Worm (Caenorhabditis elegans) whole organism, L1 larva: ENCODE data around the gene fbxa-126.

Source experiments
- alr-1 ChIP-seq: fragments of 200-800 bp; sonication (Bioruptor generic); optimal IDR thresholded peaks from 2 replicates; lab custom pipeline; 2018; ENCODE audit warnings: borderline replicate concordance, mild to moderate bottlenecking, missing genetic modification characterization, missing compliant biosample characterization
- aly-2 ChIP-seq: fragments of 150-350 bp; optimal IDR thresholded peaks from 2 replicates; lab custom pipeline; 2014; ENCODE audit warnings: missing biosample characterization, missing genetic modification characterization
- ceh-82 ChIP-seq, 3 experiments: fragments of 150-350 bp in 1 of 3; sonication (generic microtip) in 2 of 3; optimal IDR thresholded peaks; 2 replicates each; lab custom pipeline; 2014 to 2017; ENCODE audit warnings: missing biosample characterization in 3 of 3, missing genetic modification characterization in 3 of 3
- ceh-88 ChIP-seq: fragments of 200-800 bp; sonication (Bioruptor generic); IDR thresholded peaks from 2 replicates; pipeline ENCODE4 v1.3.6; 2022; ENCODE audit warnings: missing genetic modification characterization, missing compliant biosample characterization
- dpl-1 ChIP-seq, 3 experiments: fragments of 150-350 bp in 2 of 3; sonication (generic microtip) in 1 of 3; optimal IDR thresholded peaks; 2 replicates each; lab custom pipeline; 2014 to 2017; ENCODE audit warnings: missing biosample characterization in 3 of 3, missing genetic modification characterization in 3 of 3, missing genetic modification reagents in 3 of 3
- dsc-1 ChIP-seq: sonication (generic microtip); optimal IDR thresholded peaks from 2 replicates; lab custom pipeline; 2016; ENCODE audit warnings: mild to moderate bottlenecking, missing genetic modification characterization, missing compliant biosample characterization
- efl-1 ChIP-seq, 4 experiments: fragments of 150-350 bp; optimal IDR thresholded peaks in 3 of 4; peaks in 1 of 4; 1 replicate in 1 of 4; 2 replicates in 3 of 4; lab custom pipeline; 2014; ENCODE audit warnings: missing biosample characterization in 2 of 4, missing genetic modification characterization in 2 of 4, missing genetic modification reagents in 2 of 4
- egl-13 ChIP-seq: sonication (generic microtip); optimal IDR thresholded peaks from 2 replicates; lab custom pipeline; 2016; ENCODE audit warnings: missing genotype, missing genetic modification reagents, missing genetic modification characterization, missing compliant biosample characterization
- elt-2 ChIP-seq: sonication (generic microtip); optimal IDR thresholded peaks from 2 replicates; lab custom pipeline; 2016; ENCODE audit warnings: missing genetic modification characterization, mild to moderate bottlenecking, inconsistent platforms, missing compliant biosample characterization, missing genetic modification reagents
- fkh-10 ChIP-seq: sonication (generic microtip); optimal IDR thresholded peaks from 2 replicates; lab custom pipeline; 2017; ENCODE audit warnings: missing biosample characterization, missing genetic modification reagents, missing genetic modification characterization
- fkh-4 ChIP-seq: sonication (generic microtip); optimal IDR thresholded peaks from 2 replicates; lab custom pipeline; 2016; ENCODE audit warnings: missing compliant biosample characterization, missing genetic modification characterization, borderline replicate concordance
- fkh-8 ChIP-seq: sonication (generic microtip); optimal IDR thresholded peaks from 2 replicates; lab custom pipeline; 2016; ENCODE audit warnings: mild to moderate bottlenecking, missing genetic modification characterization, missing compliant biosample characterization
- hlh-4 ChIP-seq: sonication (generic microtip); optimal IDR thresholded peaks from 2 replicates; lab custom pipeline; 2016; ENCODE audit warnings: mild to moderate bottlenecking, missing genetic modification characterization, missing compliant biosample characterization
- irx-1 ChIP-seq: sonication (generic microtip); optimal IDR thresholded peaks from 2 replicates; lab custom pipeline; 2016; ENCODE audit warnings: missing genetic modification characterization, missing compliant biosample characterization
- isw-1 ChIP-seq: fragments of 200-800 bp; sonication (Bioruptor generic); IDR thresholded peaks from 2 replicates; pipeline ENCODE4 v1.3.6; 2022; ENCODE audit warnings: missing genetic modification characterization, missing compliant biosample characterization
- lin-14 ChIP-seq: fragments of 200-800 bp; sonication (Bioruptor generic); optimal IDR thresholded peaks from 2 replicates; lab custom pipeline; 2018; ENCODE audit warnings: mild to moderate bottlenecking, missing genetic modification characterization, moderate library complexity, missing compliant biosample characterization
- lin-35 ChIP-seq, 2 experiments: fragments of 150-350 bp; optimal IDR thresholded peaks; 2 replicates each; lab custom pipeline; 2014; ENCODE audit warnings: missing biosample characterization in 2 of 2, missing genetic modification characterization in 2 of 2, missing genetic modification reagents in 2 of 2
- lir-3 ChIP-seq: sonication (generic microtip); optimal IDR thresholded peaks from 2 replicates; lab custom pipeline; 2016; ENCODE audit warnings: mild to moderate bottlenecking, missing genetic modification characterization, moderate library complexity, missing compliant biosample characterization; ENCODE audit not compliant: poor library complexity
- lsy-2 ChIP-seq, 2 experiments: fragments of 150-350 bp; optimal IDR thresholded peaks; 2 replicates each; lab custom pipeline; 2014; ENCODE audit warnings: missing biosample characterization in 2 of 2, missing genetic modification characterization in 2 of 2
- mdl-1 ChIP-seq, 2 experiments: fragments of 150-350 bp; optimal IDR thresholded peaks; 2 replicates each; lab custom pipeline; 2014 to 2017; ENCODE audit warnings: missing biosample characterization in 2 of 2, missing genetic modification characterization in 2 of 2, inconsistent platforms in 1 of 2
- nhr-12 ChIP-seq: sonication (generic microtip); optimal IDR thresholded peaks from 2 replicates; lab custom pipeline; 2017; ENCODE audit warnings: missing biosample characterization, missing genetic modification characterization
- nhr-20 ChIP-seq: sonication (generic microtip); optimal IDR thresholded peaks from 2 replicates; lab custom pipeline; 2016; ENCODE audit warnings: mild to moderate bottlenecking, missing genetic modification characterization, missing compliant biosample characterization
- nhr-237 ChIP-seq: fragments of 150-350 bp; optimal IDR thresholded peaks from 2 replicates; lab custom pipeline; 2014; ENCODE audit warnings: missing biosample characterization, missing genetic modification characterization
- nhr-28 ChIP-seq: fragments of 150-350 bp; optimal IDR thresholded peaks from 2 replicates; lab custom pipeline; 2014; ENCODE audit warnings: missing biosample characterization, missing genetic modification characterization
- nhr-47 ChIP-seq: sonication (generic microtip); optimal IDR thresholded peaks from 2 replicates; lab custom pipeline; 2016; ENCODE audit warnings: mild to moderate bottlenecking, missing genetic modification characterization, moderate library complexity, missing compliant biosample characterization
- nhr-71 ChIP-seq: sonication (generic microtip); optimal IDR thresholded peaks from 2 replicates; lab custom pipeline; 2016; ENCODE audit warnings: mild to moderate bottlenecking, missing genetic modification characterization, moderate library complexity, missing compliant biosample characterization
- nhr-77 ChIP-seq: fragments of 150-350 bp; optimal IDR thresholded peaks from 2 replicates; lab custom pipeline; 2014; ENCODE audit warnings: missing biosample characterization, missing genetic modification characterization
- nhr-90 ChIP-seq: sonication (generic microtip); optimal IDR thresholded peaks from 2 replicates; lab custom pipeline; 2016; ENCODE audit warnings: mild to moderate bottlenecking, missing genetic modification characterization, missing compliant biosample characterization; ENCODE audit not compliant: poor library complexity
- pag-3 ChIP-seq: sonication (generic microtip); optimal IDR thresholded peaks from 2 replicates; lab custom pipeline; 2017; ENCODE audit warnings: missing genetic modification characterization, mild to moderate bottlenecking, missing compliant biosample characterization, antibody characterized with exemption, borderline replicate concordance; ENCODE audit not compliant: insufficient read depth
- snpc-4 ChIP-seq: fragments of 150-350 bp; optimal IDR thresholded peaks from 2 replicates; lab custom pipeline; 2014; ENCODE audit warnings: missing biosample characterization, missing genetic modification characterization
- snu-23 ChIP-seq: sonication (generic microtip); optimal IDR thresholded peaks from 2 replicates; lab custom pipeline; 2016; ENCODE audit warnings: missing genetic modification characterization, missing compliant biosample characterization
- sox-4 ChIP-seq: sonication (generic microtip); optimal IDR thresholded peaks from 2 replicates; lab custom pipeline; 2016; ENCODE audit warnings: missing genetic modification characterization, missing compliant biosample characterization
- swsn-7 ChIP-seq: sonication (generic microtip); optimal IDR thresholded peaks from 2 replicates; lab custom pipeline; 2016; ENCODE audit warnings: missing genetic modification characterization, missing compliant biosample characterization
- tbx-2 ChIP-seq: sonication (generic microtip); optimal IDR thresholded peaks from 2 replicates; lab custom pipeline; 2016; ENCODE audit warnings: missing genetic modification characterization, missing compliant biosample characterization
- unc-86 ChIP-seq: sonication (generic microtip); optimal IDR thresholded peaks from 2 replicates; lab custom pipeline; 2016; ENCODE audit warnings: missing genetic modification characterization, missing compliant biosample characterization
- ztf-11 ChIP-seq, 2 experiments: sonication (generic microtip); optimal IDR thresholded peaks; 2 replicates each; lab custom pipeline; 2016 to 2017; ENCODE audit warnings: missing genetic modification characterization in 2 of 2, missing biosample characterization in 1 of 2, missing compliant biosample characterization in 1 of 2
- ztf-4 ChIP-seq: fragments of 150-350 bp; optimal IDR thresholded peaks from 2 replicates; lab custom pipeline; 2014; ENCODE audit warnings: missing biosample characterization, missing genetic modification characterization

Gene fbxa-126

DNA sequence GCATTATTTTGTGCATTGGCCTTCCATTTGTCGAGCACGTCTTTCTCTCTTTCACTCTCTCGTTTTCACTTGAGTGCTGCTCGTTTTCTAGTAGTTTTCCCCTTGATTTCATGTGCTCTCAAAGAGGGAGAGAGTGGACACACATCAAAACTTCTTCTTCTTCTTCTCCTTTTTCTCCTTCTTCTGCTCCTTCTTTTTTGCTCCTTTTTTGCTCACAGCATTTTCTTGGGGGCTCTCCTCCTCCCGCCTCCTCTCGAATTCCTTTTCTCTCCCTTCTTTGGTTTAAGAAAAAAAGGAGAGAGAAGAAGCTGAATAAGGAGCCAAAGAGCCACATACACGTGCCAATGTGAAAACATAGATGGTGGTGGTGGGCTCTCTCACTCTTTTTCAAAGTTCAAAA is 49.0 kb downstream of the fbxa-126 start:
- no peak for TF ChIP-seq fkh-4 (tag; lab: Kevin White, UChicago)
- TF ChIP-seq pag-3 (tag; lab: Kevin White, UChicago) = no peak
- TF ChIP-seq nhr-28 (tag; lab: Kevin White, UChicago) = no peak
- TF ChIP-seq nhr-20 = no peak
- peak; percentile 11; the same call in 1 of the 2 replicates for TF ChIP-seq isw-1 (GFP tag; lab: Robert Waterston, UW)
- TF ChIP-seq ztf-11 (tag; optimal IDR thresholded peaks at IDR 0.05; lab: Kevin White, UChicago) = no peak
- no peak for TF ChIP-seq nhr-77
- TF ChIP-seq fkh-8 (tag; lab: Kevin White, UChicago) = peak; percentile 76
- no peak for TF ChIP-seq aly-2 (tag; lab: Kevin White, UChicago)
- TF ChIP-seq swsn-7 (tag; lab: Kevin White, UChicago) = peak; percentile 31
- TF ChIP-seq nhr-47 (tag; lab: Kevin White, UChicago) = peak; percentile 54
- peak; percentile 43 for TF ChIP-seq unc-86 (tag; lab: Kevin White, UChicago)
- TF ChIP-seq lin-14 = peak; percentile 87
- peak; percentile 60 for TF ChIP-seq nhr-71 (tag; lab: Kevin White, UChicago)
- TF ChIP-seq alr-1 = no peak
- no peak for TF ChIP-seq nhr-90
- TF ChIP-seq lsy-2 (tag; optimal IDR thresholded peaks at IDR 0.05; lab: Kevin White, UChicago) = peak in 1 of 2 experiments; percentile 36
- no peak for TF ChIP-seq lir-3
- peak; percentile 26 for TF ChIP-seq dsc-1 (tag; lab: Kevin White, UChicago)
- TF ChIP-seq fkh-10 (GFP tag; lab: Kevin White, UChicago) = peak; percentile 65
- peak in 1 of 2 experiments; percentile 1 for TF ChIP-seq efl-1 (optimal IDR thresholded peaks at IDR 0.05; lab: Kevin White, UChicago)
- no peak for TF ChIP-seq efl-1 (GFP tag; optimal IDR thresholded peaks at IDR 0.05 in 1 of 2; lab: Kevin White, UChicago)
- TF ChIP-seq elt-2 = no peak
- TF ChIP-seq nhr-12 (tag; lab: Kevin White, UChicago) = no peak
- no peak for TF ChIP-seq hlh-4 (tag; lab: Kevin White, UChicago)
- TF ChIP-seq ztf-4 (tag; lab: Kevin White, UChicago) = no peak
- peak in 2 of 3 experiments; percentile 39 to 41 for TF ChIP-seq ceh-82 (tag; optimal IDR thresholded peaks at IDR 0.05; lab: Kevin White, UChicago)
- no peak for TF ChIP-seq ceh-88
- TF ChIP-seq tbx-2 (tag; lab: Kevin White, UChicago) = peak; percentile 34
- peak; percentile 35 for TF ChIP-seq snu-23 (GFP tag; lab: Kevin White, UChicago)
- no peak for TF ChIP-seq snpc-4 (tag; lab: Kevin White, UChicago)
- no peak for TF ChIP-seq sox-4 (tag; lab: Kevin White, UChicago)
- peak; percentile 40 for TF ChIP-seq egl-13
- TF ChIP-seq mdl-1 (tag; optimal IDR thresholded peaks at IDR 0.05; lab: Kevin White, UChicago) = no peak
- TF ChIP-seq irx-1 (tag; lab: Kevin White, UChicago) = no peak
- no peak for TF ChIP-seq nhr-237 (tag; lab: Kevin White, UChicago)
- peak in 1 of 3 experiments; percentile 5 for TF ChIP-seq dpl-1 (GFP tag; optimal IDR thresholded peaks at IDR 0.05; lab: Kevin White, UChicago)
- peak in 1 of 2 experiments; percentile 14 for TF ChIP-seq lin-35 (GFP tag; optimal IDR thresholded peaks at IDR 0.05; lab: Kevin White, UChicago)

DNA sequence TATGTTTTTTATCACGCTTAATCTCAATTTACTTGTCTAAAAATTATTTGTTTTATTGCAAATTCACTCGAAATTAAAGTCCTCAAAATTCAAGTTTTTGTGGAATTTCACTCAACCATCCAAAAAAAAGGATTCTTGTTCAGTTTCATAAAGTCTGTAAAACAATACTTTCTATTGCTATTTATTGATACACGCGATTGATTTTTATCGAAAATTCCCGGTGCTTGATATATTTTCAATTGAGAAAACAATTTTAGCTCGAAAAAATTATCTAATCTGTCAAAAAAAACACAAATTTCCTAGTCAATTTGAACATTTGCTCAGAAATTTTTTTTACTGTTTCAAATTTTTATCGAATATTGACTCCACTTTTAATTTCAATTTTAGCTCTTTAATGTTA is 51.6 kb downstream of the fbxa-126 start:
- TF ChIP-seq efl-1 (optimal IDR thresholded peaks at IDR 0.05; lab: Kevin White, UChicago) (no peak), efl-1 (GFP tag; optimal IDR thresholded peaks at IDR 0.05 in 1 of 2; lab: Kevin White, UChicago) (no peak)
